Fruit fly (Drosophila melanogaster): ENCODE measurements around the gene beta-PheRS.

Gene beta-PheRS

dm6 chr3R:24261380-24262021 is 9.0 kb upstream of the beta-PheRS start:
- TF ChIP-seq HLH106 (tag; optimal IDR thresholded peaks at IDR 0.05) (no peak), CG32264 (GFP tag; optimal IDR thresholded peaks at IDR 0.05) (no peak), sage (GFP tag; optimal IDR thresholded peaks at IDR 0.05) (no peak), foxo (GFP tag; optimal IDR thresholded peaks at IDR 0.05) (no peak), br (GFP tag; optimal IDR thresholded peaks at IDR 0.05) (no peak), lola (GFP tag; optimal IDR thresholded peaks at IDR 0.05) (no peak), ey (GFP tag; optimal IDR thresholded peaks at IDR 0.05) (no peak), OdsH (GFP tag; optimal IDR thresholded peaks at IDR 0.05) (no peak), Abd-B (GFP tag; optimal IDR thresholded peaks at IDR 0.05) (no peak), Dif (GFP tag; optimal IDR thresholded peaks at IDR 0.05; ENCODE audit: partially characterized antibody) (no peak), Dfd (GFP tag; optimal IDR thresholded peaks at IDR 0.05) (no peak), CG9705 (GFP tag; optimal IDR thresholded peaks at IDR 0.05) (no peak), usp (GFP tag; optimal IDR thresholded peaks at IDR 0.05) (no peak), tai (GFP tag; optimal IDR thresholded peaks at IDR 0.05) (no peak), brk (GFP tag; optimal IDR thresholded peaks at IDR 0.05) (no peak), pan (optimal IDR thresholded peaks at IDR 0.05) (no peak), N (GFP tag; optimal IDR thresholded peaks at IDR 0.05) (no peak), Sp1 (GFP tag; optimal IDR thresholded peaks at IDR 0.05) (no peak), Mio (GFP tag; optimal IDR thresholded peaks at IDR 0.05) (no peak), woc (GFP tag; optimal IDR thresholded peaks at IDR 0.05) (no peak)

DNA sequence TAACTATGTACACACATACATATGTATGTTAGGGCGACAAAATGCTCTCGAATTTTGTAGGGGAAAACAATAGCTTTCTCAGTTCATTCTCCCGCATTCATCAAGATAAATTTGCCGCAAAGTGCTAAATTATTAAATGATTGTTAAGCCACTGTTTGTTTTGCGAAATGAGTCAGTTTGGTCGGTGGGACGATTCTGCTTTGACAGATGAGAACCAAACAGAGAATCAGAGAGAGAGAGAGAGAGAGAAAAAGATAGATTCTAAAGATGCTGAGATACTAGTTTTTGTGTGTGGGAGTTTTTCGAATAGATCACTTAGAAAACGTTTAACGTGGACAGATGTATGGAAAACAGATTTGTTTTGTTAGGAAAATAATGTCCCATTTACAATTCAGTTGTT is 7.9 kb upstream of the beta-PheRS start:
- TF ChIP-seq br (GFP tag; optimal IDR thresholded peaks at IDR 0.05) (no peak), Dif (GFP tag; optimal IDR thresholded peaks at IDR 0.05; ENCODE audit: partially characterized antibody) (peak; percentile 8)

- TF ChIP-seq fru (GFP tag; optimal IDR thresholded peaks at IDR 0.05): peak; percentile 56
- TF ChIP-seq h (GFP tag; optimal IDR thresholded peaks at IDR 0.05): peak; percentile 25
- peak; percentile 29 for TF ChIP-seq psq (GFP tag; optimal IDR thresholded peaks at IDR 0.05)
- TF ChIP-seq woc (GFP tag; optimal IDR thresholded peaks at IDR 0.05): no peak
- no peak for TF ChIP-seq ey (GFP tag; optimal IDR thresholded peaks at IDR 0.05)
- TF ChIP-seq lola (GFP tag; optimal IDR thresholded peaks at IDR 0.05): no peak
Observed at dm6 chr3R:24260041-24260379, 7.5 kb upstream of the beta-PheRS start.

DNA sequence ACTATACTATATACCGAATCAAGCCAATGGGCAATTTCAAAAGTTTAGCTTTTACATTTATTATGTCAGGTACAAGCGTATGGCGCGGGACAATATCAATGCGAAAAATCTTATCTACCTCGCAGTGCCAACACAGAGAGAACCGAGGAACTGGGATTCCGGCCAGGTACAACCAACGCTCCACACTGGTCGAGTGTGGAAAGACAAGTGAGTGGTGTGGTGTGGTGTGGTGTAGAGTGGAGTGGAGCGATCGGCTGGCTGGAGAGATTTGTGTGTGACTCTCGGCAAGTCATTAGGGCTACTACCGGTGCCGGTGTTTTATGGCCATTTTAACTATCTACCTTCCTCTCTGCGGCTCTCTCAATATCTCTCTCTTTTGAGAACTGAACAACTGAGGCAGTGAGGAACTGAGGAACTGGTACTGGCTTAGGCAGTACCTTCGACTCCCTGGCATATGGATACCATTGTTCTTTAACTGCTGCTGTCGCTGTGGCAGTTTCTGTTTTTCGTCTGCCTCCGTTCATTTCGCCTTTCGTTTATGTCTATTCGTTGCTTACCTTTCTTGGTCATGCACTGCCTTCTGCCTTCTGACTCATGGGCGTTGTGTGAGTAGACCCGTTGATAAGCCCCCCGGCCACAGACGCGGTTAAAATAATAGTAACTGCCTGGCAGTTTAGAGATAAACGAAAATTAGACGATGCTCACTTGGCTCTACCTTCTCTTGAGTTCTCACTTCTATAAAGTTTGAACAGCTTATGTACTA is 7.0 kb upstream of the beta-PheRS start:
- TF ChIP-seq Rel (GFP tag; optimal IDR thresholded peaks at IDR 0.05): peak; percentile 83
- peak; percentile 58 for TF ChIP-seq Rel (tag; optimal IDR thresholded peaks at IDR 0.05)
- no peak for TF ChIP-seq pan (optimal IDR thresholded peaks at IDR 0.05)
- TF ChIP-seq Vsx2 (GFP tag; optimal IDR thresholded peaks at IDR 0.05; ENCODE audit: partially characterized antibody): peak; percentile 52
- TF ChIP-seq sv (GFP tag; optimal IDR thresholded peaks at IDR 0.05): peak; percentile 82
- no peak for TF ChIP-seq Myc (optimal IDR thresholded peaks at IDR 0.05)
- TF ChIP-seq sage (GFP tag; optimal IDR thresholded peaks at IDR 0.05): peak; percentile 85
- TF ChIP-seq OdsH (GFP tag; optimal IDR thresholded peaks at IDR 0.05): peak; percentile 96
- TF ChIP-seq tai (GFP tag; optimal IDR thresholded peaks at IDR 0.05): no peak
- peak; percentile 64 for TF ChIP-seq Jra (GFP tag; optimal IDR thresholded peaks at IDR 0.05)
- peak; percentile 85 for TF ChIP-seq CrebA (GFP tag; optimal IDR thresholded peaks at IDR 0.05; ENCODE audit: borderline replicate concordance)
- no peak for TF ChIP-seq Dfd (GFP tag; optimal IDR thresholded peaks at IDR 0.05)
- peak; percentile 90 for TF ChIP-seq CG32264 (GFP tag; optimal IDR thresholded peaks at IDR 0.05)
- TF ChIP-seq Hr78 (GFP tag; optimal IDR thresholded peaks at IDR 0.05): no peak
- peak; percentile 81 for TF ChIP-seq Mio (GFP tag; optimal IDR thresholded peaks at IDR 0.05)
- TF ChIP-seq GATAd (GFP tag; optimal IDR thresholded peaks at IDR 0.05): peak; percentile 41
- peak; percentile 95 for TF ChIP-seq br (GFP tag; optimal IDR thresholded peaks at IDR 0.05)
- TF ChIP-seq Hr83 (GFP tag; optimal IDR thresholded peaks at IDR 0.05; ENCODE audit: poor library complexity, severe bottlenecking): peak; percentile 66
- peak; percentile 98 for TF ChIP-seq rgr (GFP tag; optimal IDR thresholded peaks at IDR 0.05)
- TF ChIP-seq fru (GFP tag; optimal IDR thresholded peaks at IDR 0.05): peak; percentile 96
- peak; percentile 92 to 96 for TF ChIP-seq dl (GFP tag; optimal IDR thresholded peaks at IDR 0.05; ENCODE audit: insufficient read depth in 1 of 2, partially characterized antibody in 2 of 2)
- peak; percentile 90 for TF ChIP-seq Hnf4 (GFP tag; optimal IDR thresholded peaks at IDR 0.05)
- TF ChIP-seq psq (GFP tag; optimal IDR thresholded peaks at IDR 0.05): peak; percentile 93
- TF ChIP-seq HLH106 (tag; optimal IDR thresholded peaks at IDR 0.05): peak; percentile 88
- TF ChIP-seq ey (GFP tag; optimal IDR thresholded peaks at IDR 0.05): peak; percentile 97
- peak; percentile 5 for TF ChIP-seq CG9705 (GFP tag; optimal IDR thresholded peaks at IDR 0.05)
- TF ChIP-seq woc (GFP tag; optimal IDR thresholded peaks at IDR 0.05): peak; percentile 81
- TF ChIP-seq brk (GFP tag; optimal IDR thresholded peaks at IDR 0.05): peak; percentile 82
- TF ChIP-seq Sp1 (GFP tag; optimal IDR thresholded peaks at IDR 0.05): peak; percentile 91
- peak; percentile 97 for TF ChIP-seq h (GFP tag; optimal IDR thresholded peaks at IDR 0.05)
- no peak for TF ChIP-seq N (GFP tag; optimal IDR thresholded peaks at IDR 0.05)
- peak; percentile 93 to 97 for TF ChIP-seq foxo (GFP tag; optimal IDR thresholded peaks at IDR 0.05)
- no peak for TF ChIP-seq Abd-B (GFP tag; optimal IDR thresholded peaks at IDR 0.05)
- TF ChIP-seq dsf (GFP tag; optimal IDR thresholded peaks at IDR 0.05; ENCODE audit: borderline replicate concordance): peak; percentile 43
- TF ChIP-seq Dif (GFP tag; optimal IDR thresholded peaks at IDR 0.05; ENCODE audit: partially characterized antibody): peak; percentile 96
